Fruit fly (Drosophila melanogaster): Measurements from ENCODE around the gene CG5885.

DNA sequence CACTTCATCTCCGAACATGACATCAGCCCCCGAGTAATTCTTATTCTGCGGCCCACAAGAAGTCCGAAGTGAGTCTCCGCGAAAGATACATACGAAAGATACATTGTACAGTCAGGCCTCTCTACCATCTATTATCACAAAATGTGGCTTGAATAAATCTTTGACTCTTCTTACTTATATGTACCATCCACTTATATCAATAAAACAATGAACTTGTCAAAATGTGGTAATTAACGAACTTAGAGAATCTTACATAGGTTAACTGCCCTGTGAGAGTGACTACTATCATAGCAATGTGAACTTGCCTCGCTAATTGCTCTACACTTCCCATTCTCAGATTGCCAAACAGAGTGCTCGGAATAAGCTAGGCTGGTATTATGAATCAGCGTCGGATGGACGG lies 11.5 kb downstream of the CG5885 start:
- TF ChIP-seq CG8159 (tag; optimal IDR thresholded peaks at IDR 0.05): peak; percentile 43
- no peak for TF ChIP-seq rn (GFP tag; IDR thresholded peaks at IDR 0.05)
- TF ChIP-seq D1 (tag; optimal IDR thresholded peaks at IDR 0.05): no peak
- peak; percentile 12 for TF ChIP-seq CG9948 (tag; optimal IDR thresholded peaks at IDR 0.05)
- TF ChIP-seq Pif1A (GFP tag; optimal IDR thresholded peaks at IDR 0.05): peak; percentile 2
- peak; percentile 17 for TF ChIP-seq Pif1B (GFP tag; optimal IDR thresholded peaks at IDR 0.05)
- peak; percentile 21 for TF ChIP-seq gl (tag; optimal IDR thresholded peaks at IDR 0.05)
- peak; percentile 55 for TF ChIP-seq CG14655 (GFP tag; optimal IDR thresholded peaks at IDR 0.05)
- TF ChIP-seq Snoo (tag; optimal IDR thresholded peaks at IDR 0.05): no peak
- no peak for TF ChIP-seq CG10348 (GFP tag; IDR thresholded peaks at IDR 0.05)
- TF ChIP-seq CG4496 (GFP tag; IDR thresholded peaks at IDR 0.05): peak; percentile 78
- peak; percentile 76; the same call in 2 of the 3 replicates for TF ChIP-seq fd96Ca (GFP tag; IDR thresholded peaks at IDR 0.05)
- TF ChIP-seq CG13204 (GFP tag; optimal IDR thresholded peaks at IDR 0.05): no peak
- TF ChIP-seq CG8301 (tag; optimal IDR thresholded peaks at IDR 0.05): peak; percentile 61
